Worm (Caenorhabditis elegans) whole organism, midembryonic: Measurements from ENCODE around the gene srbc-57.

Source experiments
- T22C8.4 ChIP-seq: fragments of 200-800 bp; sonication (Bioruptor generic); IDR thresholded peaks from 2 replicates; pipeline ENCODE4 v1.3.6; 2022; ENCODE audit warnings: missing genetic modification characterization, missing compliant biosample characterization
- cog-1 ChIP-seq: sonication (generic microtip); optimal IDR thresholded peaks from 2 replicates; lab custom pipeline; 2016; ENCODE audit warnings: missing genetic modification characterization, missing compliant biosample characterization
- flt-1 ChIP-seq: fragments of 200-800 bp; sonication (Bioruptor generic); IDR thresholded peaks from 2 replicates; pipeline ENCODE4 v1.3.6; 2022; ENCODE audit warnings: missing genetic modification characterization, missing compliant biosample characterization
- klf-2 ChIP-seq: fragments of 200-800 bp; sonication (Bioruptor generic); conservative IDR thresholded peaks from 2 replicates; pipeline ENCODE4 v1.3.6; 2022; ENCODE audit warnings: missing genetic modification reagents, missing genetic modification characterization, missing compliant biosample characterization
- med-1 ChIP-seq: sonication (generic microtip); optimal IDR thresholded peaks from 2 replicates; lab custom pipeline; 2017; ENCODE audit warnings: missing genetic modification characterization, mild to moderate bottlenecking, missing compliant biosample characterization, antibody characterized with exemption, missing genetic modification reagents; ENCODE audit not compliant: insufficient read depth
- ref-1 ChIP-seq: fragments of 200-800 bp; sonication (Bioruptor generic); conservative IDR thresholded peaks from 2 replicates; pipeline ENCODE4 v1.3.6; 2022; ENCODE audit warnings: missing genetic modification reagents, missing genetic modification characterization, missing compliant biosample characterization
- tab-1 ChIP-seq: fragments of 200-800 bp; sonication (Bioruptor generic); IDR thresholded peaks from 2 replicates; pipeline ENCODE4 v1.3.6; 2022; ENCODE audit warnings: missing genetic modification characterization, missing compliant biosample characterization
- ztf-23 ChIP-seq: fragments of 200-800 bp; sonication (Bioruptor generic); IDR thresholded peaks from 2 replicates; pipeline ENCODE4 v1.3.6; 2022; ENCODE audit warnings: missing genetic modification reagents, missing genetic modification characterization, missing compliant biosample characterization
- ztf-29 ChIP-seq: fragments of 200-800 bp; sonication (Bioruptor generic); IDR thresholded peaks from 2 replicates; pipeline ENCODE4 v1.3.6; 2022; ENCODE audit warnings: missing genetic modification reagents, missing genetic modification characterization, missing compliant biosample characterization

Gene srbc-57

DNA sequence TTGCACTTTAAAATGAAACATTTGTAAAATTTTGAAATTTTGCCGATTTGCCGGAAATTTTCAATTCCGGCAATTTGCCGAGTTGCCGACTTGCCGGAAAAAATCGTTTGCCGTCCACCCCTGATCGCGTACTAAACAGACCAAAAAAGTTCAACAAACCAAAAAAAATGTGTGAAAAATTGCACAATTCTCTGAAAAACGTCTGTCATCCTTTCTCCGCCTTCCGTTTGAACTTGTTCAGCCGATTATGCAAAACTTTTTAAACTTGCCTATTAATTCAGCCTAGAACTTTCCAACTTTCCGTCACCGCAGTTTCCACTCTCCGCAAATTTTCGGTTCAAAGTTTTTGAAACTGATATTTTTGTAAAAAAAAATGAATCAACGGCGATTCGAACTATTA is 44.2 kb downstream of the srbc-57 start, which contains the start of gene B0554.5:
Gene B0554.5, plus strand, starts transcription at position 301 of the 400 bp plus-strand sequence.
- TF ChIP-seq ztf-29, result no peak
- no peak for TF ChIP-seq ref-1 (GFP tag; lab: Robert Waterston, UW)
- no peak for TF ChIP-seq ztf-23 (GFP tag; lab: Robert Waterston, UW)
- no peak for TF ChIP-seq T22C8.4 (GFP tag; lab: Robert Waterston, UW)
- no peak for TF ChIP-seq klf-2 (GFP tag; lab: Robert Waterston, UW)
- TF ChIP-seq tab-1 (GFP tag; lab: Robert Waterston, UW), result no peak
- no peak for TF ChIP-seq med-1
- TF ChIP-seq cog-1 (tag; lab: Kevin White, UChicago), result no peak
- TF ChIP-seq flt-1 (GFP tag; lab: Robert Waterston, UW), result no peak

DNA sequence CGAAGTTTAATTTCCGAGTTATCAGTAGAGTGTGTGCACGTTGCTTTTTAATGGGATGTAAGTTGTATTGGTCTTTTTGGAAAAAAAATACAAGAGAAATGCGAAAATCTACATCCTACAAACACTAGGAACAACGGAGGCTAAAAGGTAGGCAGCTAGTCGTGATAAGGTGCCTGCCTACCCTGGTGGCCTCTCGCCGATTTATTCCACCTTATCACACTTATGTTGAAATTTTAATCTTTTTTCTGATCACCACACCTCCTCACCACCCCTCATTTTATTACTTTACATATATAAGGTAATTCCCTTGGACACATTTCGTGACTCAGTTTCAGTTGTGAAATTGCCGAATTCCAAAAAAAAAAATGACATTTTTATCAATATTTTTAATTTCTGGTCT is 46.2 kb downstream of the srbc-57 start, which contains the start of gene dod-20:
Gene dod-20, plus strand, starts transcription at position 301 of the 400 bp plus-strand sequence.
- TF ChIP-seq flt-1 (GFP tag; lab: Robert Waterston, UW), result no peak
- no peak for TF ChIP-seq med-1
- no peak for TF ChIP-seq T22C8.4 (GFP tag; lab: Robert Waterston, UW)
- no peak for TF ChIP-seq tab-1 (GFP tag; lab: Robert Waterston, UW)
- TF ChIP-seq ztf-29, result no peak
- TF ChIP-seq ref-1 (GFP tag; lab: Robert Waterston, UW), result no peak
- TF ChIP-seq ztf-23 (GFP tag; lab: Robert Waterston, UW), result no peak
- TF ChIP-seq cog-1 (tag; lab: Kevin White, UChicago), result no peak
- no peak for TF ChIP-seq klf-2 (GFP tag; lab: Robert Waterston, UW)

DNA sequence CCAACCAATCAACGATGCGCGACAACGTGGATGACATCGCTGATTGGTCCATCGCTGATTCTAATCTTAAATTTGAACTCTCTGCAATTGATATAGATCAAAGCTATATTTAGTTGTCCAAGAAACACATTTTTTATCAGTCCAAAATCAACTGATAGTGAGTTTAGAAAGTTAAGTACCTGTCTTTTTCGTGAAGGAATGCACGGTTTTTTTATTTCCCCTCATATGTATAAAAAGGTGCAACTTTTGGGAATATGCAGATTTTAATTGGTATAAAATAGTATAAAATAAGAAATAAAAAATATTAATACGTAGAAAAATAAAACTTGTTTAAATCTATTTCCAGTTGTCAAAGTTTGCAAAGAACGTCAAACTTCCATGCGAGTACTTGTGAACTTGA is 49.9 kb downstream of the srbc-57 start, which contains the start of gene Y39D8A.1:
Gene Y39D8A.1, plus strand, starts transcription at position 301 of the 400 bp plus-strand sequence.
- no peak for TF ChIP-seq ztf-23 (GFP tag; lab: Robert Waterston, UW)
- no peak for TF ChIP-seq cog-1 (tag; lab: Kevin White, UChicago)
- no peak for TF ChIP-seq T22C8.4 (GFP tag; lab: Robert Waterston, UW)
- no peak for TF ChIP-seq tab-1 (GFP tag; lab: Robert Waterston, UW)
- no peak for TF ChIP-seq klf-2 (GFP tag; lab: Robert Waterston, UW)
- no peak for TF ChIP-seq ref-1 (GFP tag; lab: Robert Waterston, UW)
- TF ChIP-seq med-1, result no peak
- no peak for TF ChIP-seq flt-1 (GFP tag; lab: Robert Waterston, UW)
- TF ChIP-seq ztf-29, result no peak

DNA sequence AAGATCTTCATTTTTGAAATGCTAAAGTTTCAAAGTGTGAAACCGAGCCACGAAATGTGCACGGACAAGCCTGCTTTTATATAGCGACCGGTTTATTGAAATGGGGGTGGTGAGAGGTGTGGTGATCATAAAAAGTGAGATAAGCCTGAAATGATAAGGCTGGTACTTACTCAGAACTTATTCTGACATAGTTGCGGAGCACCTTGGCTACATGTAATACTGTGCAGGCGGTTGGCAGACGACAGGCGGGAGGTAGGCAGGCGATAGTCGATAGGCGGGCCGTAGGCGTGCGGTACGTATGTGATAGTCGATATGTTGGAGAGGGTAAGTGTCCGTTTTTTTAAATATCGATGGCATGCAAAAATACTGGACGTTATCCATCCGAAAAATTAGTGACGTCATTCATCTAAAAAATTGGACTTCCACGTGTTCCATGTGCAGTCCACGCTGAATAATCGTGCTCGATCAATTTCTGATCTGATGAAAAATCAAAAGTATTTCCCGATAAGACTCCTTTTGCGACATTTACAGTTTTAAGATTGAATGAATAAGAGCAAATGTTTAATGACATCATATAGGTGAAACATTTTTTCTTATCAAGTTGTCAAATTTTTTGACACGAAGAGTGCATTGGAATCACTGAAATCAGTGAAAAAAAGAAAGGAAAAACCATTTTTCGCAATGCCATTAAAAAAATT is 50.6 kb downstream of the srbc-57 start, which contains the start of gene irg-8:
Gene irg-8, minus strand, starts transcription at position 51 of the 698 bp plus-strand sequence.
- no peak for TF ChIP-seq tab-1 (GFP tag; lab: Robert Waterston, UW)
- no peak for TF ChIP-seq ztf-23 (GFP tag; lab: Robert Waterston, UW)
- no peak for TF ChIP-seq klf-2 (GFP tag; lab: Robert Waterston, UW)
- TF ChIP-seq cog-1 (tag; lab: Kevin White, UChicago), result no peak
- TF ChIP-seq T22C8.4 (GFP tag; lab: Robert Waterston, UW), result no peak
- no peak for TF ChIP-seq ref-1 (GFP tag; lab: Robert Waterston, UW)
- TF ChIP-seq flt-1 (GFP tag; lab: Robert Waterston, UW), result no peak
- no peak for TF ChIP-seq med-1
- no peak for TF ChIP-seq ztf-29
